Worm (Caenorhabditis elegans) whole organism, L3 larva: ENCODE measurements around the gene mec-9.

Experiments
- R02D3.7 ChIP-seq: fragments of 150-350 bp; optimal IDR thresholded peaks from 2 replicates; lab custom pipeline; 2014; ENCODE audit warnings: missing biosample characterization, missing genetic modification characterization
- ama-1 ChIP-seq: fragments of 150-350 bp; optimal IDR thresholded peaks from 2 replicates; lab custom pipeline; 2018
- ceh-16 ChIP-seq: sonication (generic microtip); optimal IDR thresholded peaks from 2 replicates; lab custom pipeline; 2017; ENCODE audit warnings: missing biosample characterization, missing genetic modification characterization
- ceh-28 ChIP-seq: fragments of 150-350 bp; optimal IDR thresholded peaks from 2 replicates; lab custom pipeline; 2014; ENCODE audit warnings: missing biosample characterization, missing genetic modification reagents, missing genetic modification characterization
- ceh-9 ChIP-seq: sonication (generic microtip); optimal IDR thresholded peaks from 2 replicates; lab custom pipeline; 2018; ENCODE audit warnings: missing biosample characterization, missing genetic modification characterization
- egl-27 ChIP-seq: sonication (generic microtip); optimal IDR thresholded peaks from 4 replicates; lab custom pipeline; 2017; ENCODE audit warnings: missing biosample characterization, missing genetic modification reagents, missing genetic modification characterization
- egl-5 ChIP-seq: fragments of 150-350 bp; optimal IDR thresholded peaks from 2 replicates; lab custom pipeline; 2017; ENCODE audit warnings: missing biosample characterization, missing genetic modification reagents, missing genetic modification characterization, inconsistent platforms
- elt-1 ChIP-seq: fragments of 150-350 bp; optimal IDR thresholded peaks from 2 replicates; lab custom pipeline; 2014; ENCODE audit warnings: missing biosample characterization, missing genetic modification characterization
- elt-2 ChIP-seq: sonication (generic microtip); optimal IDR thresholded peaks from 2 replicates; lab custom pipeline; 2016; ENCODE audit warnings: missing genetic modification reagents, mild to moderate bottlenecking, missing genetic modification characterization, missing compliant biosample characterization
- elt-3 ChIP-seq, 3 experiments: fragments of 150-350 bp in 1 of 3; sonication (generic microtip) in 2 of 3; optimal IDR thresholded peaks; 2 replicates in 2 of 3; 4 replicates in 1 of 3; lab custom pipeline; 2014 to 2017; ENCODE audit warnings: missing biosample characterization in 3 of 3, missing genetic modification characterization in 3 of 3
- eor-1 ChIP-seq, 2 experiments: fragments of 150-350 bp; optimal IDR thresholded peaks; 2 replicates each; lab custom pipeline; 2014 to 2018; ENCODE audit warnings: missing biosample characterization in 2 of 2, missing genetic modification characterization in 2 of 2
- fkh-2 ChIP-seq: fragments of 150-350 bp; optimal IDR thresholded peaks from 2 replicates; lab custom pipeline; 2014; ENCODE audit warnings: missing biosample characterization, missing genetic modification reagents, missing genetic modification characterization
- hmg-11 ChIP-seq: sonication (generic microtip); optimal IDR thresholded peaks from 2 replicates; lab custom pipeline; 2016; ENCODE audit warnings: missing genetic modification characterization, missing compliant biosample characterization
- jun-1 ChIP-seq: fragments of 150-350 bp; optimal IDR thresholded peaks from 2 replicates; lab custom pipeline; 2014; ENCODE audit warnings: missing biosample characterization, missing genetic modification reagents, missing genetic modification characterization
- lin-15B ChIP-seq: fragments of 150-350 bp; optimal IDR thresholded peaks from 2 replicates; lab custom pipeline; 2014; ENCODE audit warnings: missing biosample characterization, missing genetic modification characterization
- lin-39 ChIP-seq: fragments of 150-350 bp; optimal IDR thresholded peaks from 2 replicates; lab custom pipeline; 2018; ENCODE audit warnings: missing biosample characterization, missing genetic modification reagents, missing genetic modification characterization
- lsy-12 ChIP-seq: sonication (generic microtip); optimal IDR thresholded peaks from 2 replicates; lab custom pipeline; 2016; ENCODE audit warnings: mild to moderate bottlenecking, missing genetic modification characterization, missing compliant biosample characterization
- mml-1 ChIP-seq: fragments of 150-350 bp; sonication (generic microtip); optimal IDR thresholded peaks from 3 replicates; lab custom pipeline; 2014; ENCODE audit warnings: missing biosample characterization, missing genetic modification characterization
- nhr-12 ChIP-seq: fragments of 150-350 bp; optimal IDR thresholded peaks from 2 replicates; lab custom pipeline; 2014; ENCODE audit warnings: missing biosample characterization, missing genetic modification characterization
- nhr-23 ChIP-seq: fragments of 150-350 bp; optimal IDR thresholded peaks from 2 replicates; lab custom pipeline; 2014; ENCODE audit warnings: missing biosample characterization, missing genetic modification reagents, missing genetic modification characterization
- nhr-237 ChIP-seq: fragments of 150-350 bp; optimal IDR thresholded peaks from 2 replicates; lab custom pipeline; 2014; ENCODE audit warnings: missing biosample characterization, missing genetic modification characterization
- nhr-67 ChIP-seq: fragments of 150-350 bp; optimal IDR thresholded peaks from 2 replicates; lab custom pipeline; 2014; ENCODE audit warnings: missing biosample characterization, missing genetic modification characterization
- nhr-76 ChIP-seq: fragments of 150-350 bp; sonication (generic microtip); optimal IDR thresholded peaks from 5 replicates; lab custom pipeline; 2014; ENCODE audit warnings: missing biosample characterization, missing genetic modification characterization
- nhr-77 ChIP-seq: fragments of 150-350 bp; optimal IDR thresholded peaks from 2 replicates; lab custom pipeline; 2014; ENCODE audit warnings: missing biosample characterization, missing genetic modification characterization
- pha-4 ChIP-seq: fragments of 150-350 bp; optimal IDR thresholded peaks from 2 replicates; lab custom pipeline; 2014; ENCODE audit warnings: missing biosample characterization, missing genetic modification reagents, missing genetic modification characterization
- pqm-1 ChIP-seq: fragments of 150-350 bp; optimal IDR thresholded peaks from 2 replicates; lab custom pipeline; 2017; ENCODE audit warnings: missing biosample characterization, missing genetic modification characterization, inconsistent platforms
- skn-1 ChIP-seq: fragments of 150-350 bp; optimal IDR thresholded peaks from 2 replicates; lab custom pipeline; 2014; ENCODE audit warnings: missing biosample characterization, missing genetic modification characterization
- snpc-4 ChIP-seq: fragments of 150-350 bp; optimal IDR thresholded peaks from 2 replicates; lab custom pipeline; 2014; ENCODE audit warnings: missing biosample characterization, missing genetic modification characterization
- tbx-2 ChIP-seq: sonication (generic microtip); optimal IDR thresholded peaks from 2 replicates; lab custom pipeline; 2016; ENCODE audit warnings: mild to moderate bottlenecking, missing genetic modification characterization, missing compliant biosample characterization
- unc-39 ChIP-seq: sonication (generic microtip); optimal IDR thresholded peaks from 4 replicates; lab custom pipeline; 2017; ENCODE audit warnings: missing biosample characterization, missing genetic modification characterization
- unc-62 ChIP-seq: fragments of 150-350 bp; sonication (generic microtip); optimal IDR thresholded peaks from 4 replicates; lab custom pipeline; 2014; ENCODE audit warnings: missing biosample characterization, missing genetic modification reagents, missing genetic modification characterization
- zag-1 ChIP-seq: fragments of 150-350 bp; optimal IDR thresholded peaks from 2 replicates; lab custom pipeline; 2014; ENCODE audit warnings: missing biosample characterization, missing genetic modification characterization
- ztf-11 ChIP-seq: fragments of 150-350 bp; optimal IDR thresholded peaks from 2 replicates; lab custom pipeline; 2014; ENCODE audit warnings: missing biosample characterization, missing genetic modification characterization

The mec-9 gene

DNA sequence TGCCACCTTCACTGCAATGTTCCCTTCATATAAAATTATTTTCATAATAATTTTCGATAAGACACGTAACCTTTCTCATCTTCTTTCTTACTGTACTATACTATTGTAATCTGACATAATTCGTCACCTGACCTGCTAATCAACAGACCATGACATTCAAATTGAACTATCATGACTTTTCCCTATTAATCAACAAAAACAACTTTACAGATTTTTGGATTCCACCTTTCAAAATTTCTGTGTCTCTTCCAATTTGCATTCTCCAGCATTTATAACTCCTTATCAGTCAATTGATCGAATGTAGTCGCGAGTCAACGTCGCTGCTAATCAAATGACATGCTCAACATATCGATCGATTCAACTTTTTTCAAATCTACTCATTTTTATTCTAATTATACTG, 25.3 kb downstream of the mec-9 start, which contains the start of gene fshr-1:
Gene fshr-1, plus strand, starts transcription at position 209 of the 400 bp plus-strand sequence.
- peak; percentile 1 for TF ChIP-seq jun-1 (tag; lab: Kevin White, UChicago)
- peak; percentile 14 for TF ChIP-seq ceh-28 (tag; lab: Kevin White, UChicago)
- TF ChIP-seq pqm-1 (tag; lab: Kevin White, UChicago): peak; percentile 66
- no peak for TF ChIP-seq snpc-4 (tag; lab: Kevin White, UChicago)
- TF ChIP-seq pha-4 (tag; lab: Kevin White, UChicago): peak; percentile 45
- TF ChIP-seq hmg-11 (tag; lab: Kevin White, UChicago): no peak
- TF ChIP-seq nhr-23 (tag; lab: Kevin White, UChicago): no peak
- peak; percentile 47 for TF ChIP-seq skn-1 (tag; lab: Kevin White, UChicago)
- peak; percentile 86 for TF ChIP-seq elt-2

DNA sequence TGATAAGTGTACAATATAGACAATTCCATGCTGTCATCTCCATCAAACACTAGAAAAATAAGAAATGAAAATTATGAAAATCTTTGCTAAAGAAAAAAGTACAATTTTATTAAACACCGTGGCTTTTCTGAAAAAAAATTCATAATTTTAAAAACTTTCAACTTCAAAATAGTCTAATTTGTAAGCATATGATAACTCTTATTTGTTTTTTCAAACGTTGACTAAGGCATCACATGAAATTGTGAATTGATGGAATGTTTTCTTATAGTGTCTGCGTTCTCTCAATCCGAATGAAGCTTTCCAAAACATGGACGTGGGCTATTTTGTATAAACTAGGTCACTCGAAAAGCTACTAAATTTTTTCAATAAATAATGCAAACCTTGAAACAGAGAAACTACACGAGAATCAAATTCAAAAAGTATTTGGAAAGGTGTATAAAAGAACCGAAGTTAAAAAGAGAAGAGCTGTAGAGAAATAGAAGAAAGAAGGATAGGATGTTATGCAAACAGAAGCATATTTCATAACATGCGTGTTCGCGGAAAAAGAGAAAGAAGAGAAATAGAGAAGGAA, 28.9 kb downstream of the mec-9 start, which contains the start of gene clp-9:
Gene clp-9, minus strand, starts transcription at position 51 of the 571 bp plus-strand sequence.
- TF ChIP-seq pha-4 (tag; lab: Kevin White, UChicago): peak; percentile 40
- TF ChIP-seq nhr-23 (tag; lab: Kevin White, UChicago): peak; percentile 39
- no peak for TF ChIP-seq nhr-12
- TF ChIP-seq ceh-9: no peak
- TF ChIP-seq, all 47 proteins: peak for 2

DNA sequence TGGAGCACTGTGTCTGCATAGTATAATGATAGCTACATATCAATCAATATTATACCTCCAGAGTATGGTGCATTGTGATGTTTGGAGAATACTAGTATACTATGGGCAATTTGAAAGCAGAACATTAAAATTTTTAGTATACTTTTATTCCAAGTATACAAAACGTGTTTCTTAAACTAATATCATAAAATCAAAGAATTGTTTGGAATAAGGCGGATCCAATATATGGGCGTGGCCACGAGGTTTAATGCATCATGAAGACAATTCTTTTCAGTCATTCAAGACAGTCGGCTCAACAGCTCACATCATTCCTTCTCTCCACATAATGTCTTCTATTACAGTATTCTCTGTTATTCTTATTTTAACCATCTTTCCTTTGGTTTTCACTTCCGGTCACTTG, 35.1 kb downstream of the mec-9 start, which contains the start of gene sdz-31:
Gene sdz-31, plus strand, starts transcription at position 301 of the 400 bp plus-strand sequence.
- TF ChIP-seq nhr-12: no peak
- no peak for TF ChIP-seq nhr-237
- TF ChIP-seq skn-1 (tag; lab: Kevin White, UChicago): no peak
- no peak for TF ChIP-seq ztf-11 (tag; lab: Kevin White, UChicago)
- TF ChIP-seq ceh-28 (tag; lab: Kevin White, UChicago): no peak
- TF ChIP-seq unc-39 (tag; lab: Kevin White, UChicago): no peak
- no peak for TF ChIP-seq pha-4 (tag; lab: Kevin White, UChicago)
- no peak for TF ChIP-seq nhr-67 (tag; lab: Kevin White, UChicago)
- TF ChIP-seq elt-1 (tag; lab: Kevin White, UChicago): no peak

DNA sequence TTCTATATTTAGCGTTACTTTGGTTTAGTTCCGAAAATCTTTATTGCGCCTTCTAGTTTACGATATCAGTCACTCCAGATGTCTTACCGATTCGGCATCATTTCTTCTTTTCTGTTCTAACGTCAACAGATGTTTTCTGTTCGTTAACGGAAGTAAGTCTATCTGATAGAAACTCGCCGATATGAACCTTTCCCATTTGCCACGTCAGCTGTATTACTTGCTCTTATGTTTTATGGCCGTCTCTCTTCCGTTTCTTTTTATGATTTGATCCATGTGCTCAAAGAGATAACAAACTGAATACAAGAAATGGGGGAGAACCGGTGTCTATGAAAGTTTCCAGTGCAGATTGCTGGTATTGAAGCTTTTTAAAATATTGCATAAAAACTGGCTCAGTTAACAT, 35.5 kb downstream of the mec-9 start, which contains the start of gene srab-26:
Gene srab-26, minus strand, starts transcription at position 101 of the 400 bp plus-strand sequence.
- TF ChIP-seq lin-15B (tag; lab: Kevin White, UChicago) (no peak), zag-1 (tag; lab: Kevin White, UChicago) (no peak), tbx-2 (no peak), snpc-4 (tag; lab: Kevin White, UChicago) (no peak), unc-39 (tag; lab: Kevin White, UChicago) (no peak), skn-1 (tag; lab: Kevin White, UChicago) (no peak), fkh-2 (no peak), nhr-77 (tag; lab: Kevin White, UChicago) (no peak), egl-5 (tag; lab: Kevin White, UChicago) (no peak)

DNA sequence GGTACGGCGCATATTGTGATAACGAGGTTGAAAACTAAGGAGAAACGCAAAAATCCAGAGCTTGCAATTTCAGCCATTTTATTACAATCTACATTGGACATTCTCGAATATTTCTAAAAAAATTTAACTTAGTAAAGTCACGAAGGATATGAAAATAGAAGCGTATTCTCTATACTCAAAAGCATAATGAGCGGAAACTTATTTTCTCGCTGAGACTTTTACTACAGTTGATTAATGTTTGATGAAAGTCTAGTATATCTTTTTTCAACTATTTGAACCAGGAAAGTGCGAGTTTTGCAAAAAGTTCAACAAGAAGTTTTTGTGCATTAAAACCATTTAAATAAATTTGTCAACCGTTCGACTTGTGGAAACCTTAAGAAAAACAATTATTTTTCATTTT, 43.6 kb downstream of the mec-9 start, which contains the start of gene srab-18:
Gene srab-18, minus strand, starts transcription at position 101 of the 400 bp plus-strand sequence.
- TF ChIP-seq tbx-2 (no peak), R02D3.7 (tag; lab: Kevin White, UChicago) (no peak), nhr-76 (tag; lab: Kevin White, UChicago) (no peak), egl-27 (tag; lab: Kevin White, UChicago) (no peak), lin-39 (tag; lab: Kevin White, UChicago) (no peak), unc-62 (GFP tag; lab: Kevin White, UChicago) (no peak), mml-1 (tag; lab: Kevin White, UChicago) (no peak), nhr-77 (tag; lab: Kevin White, UChicago) (no peak), lsy-12 (no peak), elt-2 (no peak), ceh-16 (tag; lab: Kevin White, UChicago) (no peak), elt-3 (tag; optimal IDR thresholded peaks at IDR 0.05; lab: Kevin White, UChicago) (no peak), ama-1 (no peak), eor-1 (tag; optimal IDR thresholded peaks at IDR 0.05; lab: Kevin White, UChicago) (no peak), nhr-23 (tag; lab: Kevin White, UChicago) (no peak)
